Worm (Caenorhabditis elegans): ENCODE measurements around the gene oac-54.

Gene oac-54

DNA sequence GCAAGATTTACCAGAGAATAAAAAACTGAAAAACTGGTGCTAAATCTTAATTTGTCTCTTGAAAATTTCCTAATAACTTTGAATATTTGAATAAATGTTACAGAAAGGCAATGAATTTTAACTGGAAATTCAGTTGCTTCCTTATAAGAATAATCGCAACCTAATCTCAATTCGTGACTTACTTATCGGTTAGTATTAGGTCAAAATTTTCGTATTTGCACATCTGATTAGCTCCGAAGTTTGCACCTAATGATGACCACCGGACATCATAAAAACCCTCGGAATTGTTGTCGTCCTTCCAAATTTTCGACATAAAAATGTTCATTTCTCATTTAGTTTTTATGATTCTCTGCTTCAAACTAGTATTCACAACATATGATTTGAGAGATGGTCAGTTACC is 20.1 kb upstream of the oac-54 start, which contains the start of gene C16D2.3:
C16D2.3 (plus strand) TSS at position 301 of the 400 bp plus-strand sequence.
- TF ChIP-seq zag-1 (tag; optimal IDR thresholded peaks at IDR 0.05) (no peak), skn-1 (tag; optimal IDR thresholded peaks at IDR 0.05) (no peak), elt-1 (tag; optimal IDR thresholded peaks at IDR 0.05) (no peak), egl-5 (tag; optimal IDR thresholded peaks at IDR 0.05) (no peak), ama-1 (optimal IDR thresholded peaks at IDR 0.05) (no peak), snpc-4 (tag; optimal IDR thresholded peaks at IDR 0.05) (no peak), nhr-25 (tag; optimal IDR thresholded peaks at IDR 0.05) (no peak), hmg-11 (tag; optimal IDR thresholded peaks at IDR 0.05) (no peak)

- no peak for TF ChIP-seq nfya-1 (tag; optimal IDR thresholded peaks at IDR 0.05; ENCODE audit: insufficient read depth)
- TF ChIP-seq zag-1 (tag; optimal IDR thresholded peaks at IDR 0.05), result no peak
- TF ChIP-seq nhr-43 (tag; optimal IDR thresholded peaks at IDR 0.05; ENCODE audit: poor library complexity, severe bottlenecking), result no peak
- TF ChIP-seq aly-2 (tag; optimal IDR thresholded peaks at IDR 0.05), result no peak
- no peak for TF ChIP-seq nhr-12 (tag; optimal IDR thresholded peaks at IDR 0.05)
- no peak for TF ChIP-seq nhr-77 (tag; optimal IDR thresholded peaks at IDR 0.05)
- TF ChIP-seq nhr-11 (tag; optimal IDR thresholded peaks at IDR 0.05), result no peak
Measured at ce11 chrII:9139172-9139700, 18.7 kb upstream of the oac-54 start, which contains the start of gene Y9C2UA.1. Y9C2UA.1 (plus strand) TSS chrII:9139650.

DNA sequence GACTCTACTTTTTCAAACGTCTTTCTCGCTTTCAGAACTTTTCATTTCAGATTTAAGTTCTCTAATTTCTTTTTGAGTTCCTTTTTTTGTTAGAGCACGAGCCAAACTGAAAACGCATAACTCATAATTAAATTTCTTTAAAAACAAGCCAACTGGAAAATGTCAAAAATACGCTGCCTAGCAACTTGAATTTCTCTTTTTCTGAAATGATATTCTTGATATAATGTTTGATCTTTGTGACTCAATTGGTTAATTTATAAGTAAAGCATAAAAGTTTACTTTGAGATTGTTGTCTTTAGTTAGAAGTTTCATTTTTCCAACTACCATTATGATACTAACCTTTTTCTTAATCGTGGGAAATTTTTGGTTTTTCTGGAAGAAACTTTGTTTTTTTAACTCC is 16.8 kb upstream of the oac-54 start:
- TF ChIP-seq nhr-43 (tag; optimal IDR thresholded peaks at IDR 0.05; ENCODE audit: poor library complexity, severe bottlenecking) (no peak), lin-15B (tag; optimal IDR thresholded peaks at IDR 0.05) (no peak), ceh-82 (tag; optimal IDR thresholded peaks at IDR 0.05) (no peak), skn-1 (tag; optimal IDR thresholded peaks at IDR 0.05) (no peak), nhr-25 (tag; optimal IDR thresholded peaks at IDR 0.05) (no peak), egl-5 (tag; optimal IDR thresholded peaks at IDR 0.05) (no peak), nhr-76 (tag; optimal IDR thresholded peaks at IDR 0.05) (no peak), nfya-1 (tag; optimal IDR thresholded peaks at IDR 0.05; ENCODE audit: insufficient read depth) (no peak), elt-1 (tag; optimal IDR thresholded peaks at IDR 0.05) (no peak), jun-1 (tag; optimal IDR thresholded peaks at IDR 0.05) (no peak), zag-1 (tag; optimal IDR thresholded peaks at IDR 0.05) (no peak)

DNA sequence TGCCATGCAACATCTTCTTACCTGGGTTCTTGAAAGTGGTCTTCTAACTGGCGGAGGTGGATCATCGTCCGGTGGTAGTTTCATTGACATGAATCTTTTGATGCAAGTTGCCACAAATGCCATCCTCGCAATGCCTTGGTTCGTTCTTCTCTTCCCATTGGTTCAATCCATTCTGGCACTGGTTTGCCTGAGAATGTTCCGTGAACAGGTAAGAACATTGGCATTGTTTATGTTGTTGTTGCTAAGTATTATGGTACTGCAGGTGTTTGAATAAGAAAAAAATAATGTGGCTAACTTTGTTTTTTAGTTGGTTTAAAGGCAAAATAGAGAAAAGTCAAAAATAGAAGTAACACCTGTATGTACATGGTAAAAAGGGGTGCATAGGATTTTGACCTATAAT is 14.1 kb upstream of the oac-54 start:
- TF ChIP-seq lin-15B (tag; optimal IDR thresholded peaks at IDR 0.05) (no peak), zag-1 (tag; optimal IDR thresholded peaks at IDR 0.05) (no peak), ceh-28 (tag; optimal IDR thresholded peaks at IDR 0.05) (no peak), hmg-11 (tag; optimal IDR thresholded peaks at IDR 0.05) (no peak), ztf-4 (tag; optimal IDR thresholded peaks at IDR 0.05) (no peak), unc-62 (GFP tag; optimal IDR thresholded peaks at IDR 0.05) (no peak), nhr-43 (tag; optimal IDR thresholded peaks at IDR 0.05; ENCODE audit: poor library complexity, severe bottlenecking) (no peak), sea-2 (GFP tag; optimal IDR thresholded peaks at IDR 0.05) (no peak), nfya-1 (tag; optimal IDR thresholded peaks at IDR 0.05; ENCODE audit: insufficient read depth) (no peak), pqm-1 (tag; optimal IDR thresholded peaks at IDR 0.05) (no peak), pha-4 (tag; optimal IDR thresholded peaks at IDR 0.05) (no peak), nhr-12 (tag; optimal IDR thresholded peaks at IDR 0.05) (no peak), nhr-28 (tag; optimal IDR thresholded peaks at IDR 0.05) (no peak), eor-1 (tag; optimal IDR thresholded peaks at IDR 0.05) (no peak), ZK546.5 (tag; optimal IDR thresholded peaks at IDR 0.05) (no peak), tbx-2 (tag; optimal IDR thresholded peaks at IDR 0.05) (no peak), aly-2 (tag; optimal IDR thresholded peaks at IDR 0.05) (no peak), ama-1 (optimal IDR thresholded peaks at IDR 0.05) (no peak), nhr-25 (tag; optimal IDR thresholded peaks at IDR 0.05) (no peak)

DNA sequence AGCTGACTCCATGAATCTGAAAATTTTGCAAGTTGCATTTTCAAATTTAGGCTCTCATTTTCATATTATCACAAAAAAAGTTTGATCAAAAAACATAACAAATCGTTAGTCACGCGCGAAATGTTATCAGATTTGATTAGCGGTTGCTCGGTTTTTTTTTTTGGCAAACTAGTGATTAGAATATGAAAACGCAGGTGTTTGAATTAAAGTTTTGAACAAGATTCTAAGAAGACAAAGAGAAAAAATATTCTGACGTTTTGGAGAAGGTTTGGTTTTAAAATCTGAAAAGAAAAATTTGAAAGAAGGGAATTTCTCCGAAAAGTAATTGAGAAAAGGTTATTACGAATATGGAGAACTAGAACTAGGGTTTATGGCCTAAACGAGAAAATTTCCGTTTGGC is 13.5 kb upstream of the oac-54 start:
- no peak for TF ChIP-seq nhr-11 (tag; optimal IDR thresholded peaks at IDR 0.05)
- no peak for TF ChIP-seq ceh-82 (tag; optimal IDR thresholded peaks at IDR 0.05)
- no peak for TF ChIP-seq pha-4 (tag; optimal IDR thresholded peaks at IDR 0.05)
- no peak for TF ChIP-seq zag-1 (tag; optimal IDR thresholded peaks at IDR 0.05)
- TF ChIP-seq ztf-11 (tag; optimal IDR thresholded peaks at IDR 0.05), result no peak
- no peak for TF ChIP-seq fkh-2 (tag; optimal IDR thresholded peaks at IDR 0.05)
- TF ChIP-seq ceh-28 (tag; optimal IDR thresholded peaks at IDR 0.05), result no peak
- no peak for TF ChIP-seq skn-1 (tag; optimal IDR thresholded peaks at IDR 0.05)
- no peak for TF ChIP-seq pqm-1 (tag; optimal IDR thresholded peaks at IDR 0.05)
- no peak for TF ChIP-seq tbx-2 (tag; optimal IDR thresholded peaks at IDR 0.05)
- no peak for TF ChIP-seq R02D3.7 (tag; optimal IDR thresholded peaks at IDR 0.05)
- no peak for TF ChIP-seq nhr-76 (tag; optimal IDR thresholded peaks at IDR 0.05)
- TF ChIP-seq unc-62 (GFP tag; optimal IDR thresholded peaks at IDR 0.05), result no peak

All from whole organism, L3 larva.